Fruit fly (Drosophila melanogaster) whole organism, embryonic: ENCODE data around the gene dgt1.

Source experiments
- ATbp ChIP-seq: fragments of 200-800 bp; sonication (Bioruptor generic); optimal IDR thresholded peaks from 2 replicates; lab custom pipeline; 2017; ENCODE audit warnings: missing biosample characterization, mild to moderate bottlenecking, missing genetic modification characterization, missing genetic modification reagents
- Antp ChIP-seq: fragments of 200-800 bp; sonication (Bioruptor generic); optimal IDR thresholded peaks from 3 replicates; lab custom pipeline; 2016; ENCODE audit warnings: missing biosample characterization, missing genetic modification characterization
- Atf6 ChIP-seq: fragments of 200-800 bp; sonication (Bioruptor generic); IDR thresholded peaks from 2 replicates; pipeline ENCODE4 v1.3.6; 2022; ENCODE audit warnings: missing biosample characterization, missing genetic modification characterization
- Awh ChIP-seq: fragments of 200-800 bp; sonication (Bioruptor generic); IDR thresholded peaks from 2 replicates; pipeline ENCODE4, ENCODE4 v1.3.6; 2022; ENCODE audit warnings: missing biosample characterization, missing genetic modification characterization
- CG1024 ChIP-seq: fragments of 200-800 bp; sonication (Bioruptor generic); IDR thresholded peaks from 2 replicates; pipeline ENCODE4 v1.3.6; 2022; ENCODE audit warnings: missing biosample characterization, missing genetic modification characterization
- CG12219 ChIP-seq: fragments of 200-800 bp; sonication (Bioruptor generic); optimal IDR thresholded peaks from 3 replicates; lab custom pipeline; 2018; ENCODE audit warnings: missing biosample characterization, mild to moderate bottlenecking, missing genetic modification characterization
- CG1233 ChIP-seq: fragments of 200-800 bp; sonication (Bioruptor generic); optimal IDR thresholded peaks from 4 replicates; lab custom pipeline; 2018; ENCODE audit warnings: missing biosample characterization, mild to moderate bottlenecking, missing genetic modification characterization
- CG13287 ChIP-seq: fragments of 200-800 bp; sonication (Bioruptor generic); IDR thresholded peaks from 2 replicates; pipeline ENCODE4 v1.3.6; 2022; ENCODE audit warnings: missing biosample characterization, missing genetic modification characterization; ENCODE audit not compliant: partially characterized antibody
- CG14667 ChIP-seq: fragments of 200-800 bp; sonication (Bioruptor generic); IDR thresholded peaks from 2 replicates; pipeline ENCODE4 v1.3.6; 2022; ENCODE audit warnings: missing biosample characterization, missing genetic modification characterization
- CG17359 ChIP-seq: fragments of 200-800 bp; sonication (Bioruptor generic); optimal IDR thresholded peaks from 3 replicates; lab custom pipeline; 2018; ENCODE audit warnings: missing biosample characterization, mild to moderate bottlenecking, missing genetic modification characterization, moderate library complexity
- CG17361 ChIP-seq: fragments of 200-800 bp; sonication (Bioruptor generic); IDR thresholded peaks from 3 replicates; pipeline ENCODE4 v1.3.6; 2022; ENCODE audit warnings: missing biosample characterization, missing genetic modification characterization
- CG18011 ChIP-seq: fragments of 200-800 bp; sonication (Bioruptor generic); optimal IDR thresholded peaks from 2 replicates; lab custom pipeline; 2017; ENCODE audit warnings: missing biosample characterization, missing genetic modification characterization, mild to moderate bottlenecking, moderate library complexity, missing genotype
- CG30431 ChIP-seq: fragments of 200-800 bp; sonication (Bioruptor generic); optimal IDR thresholded peaks from 2 replicates; lab custom pipeline; 2017; ENCODE audit warnings: missing biosample characterization, missing genetic modification characterization
- CG3726 ChIP-seq: fragments of 200-800 bp; sonication (Bioruptor generic); IDR thresholded peaks from 3 replicates; pipeline ENCODE4, ENCODE4 v1.3.6; 2022; ENCODE audit warnings: missing biosample characterization, missing genetic modification characterization
- CG4282 ChIP-seq: fragments of 200-800 bp; sonication (Bioruptor generic); optimal IDR thresholded peaks from 2 replicates; lab custom pipeline; 2016; ENCODE audit warnings: missing biosample characterization, missing genetic modification characterization
- CG4820 ChIP-seq: fragments of 200-800 bp; sonication (Bioruptor generic); optimal IDR thresholded peaks from 3 replicates; lab custom pipeline; 2016; ENCODE audit warnings: missing biosample characterization, missing genetic modification characterization
- CG7786 ChIP-seq: fragments of 200-800 bp; sonication (Bioruptor generic); optimal IDR thresholded peaks from 2 replicates; lab custom pipeline; 2016; ENCODE audit warnings: missing biosample characterization, missing genetic modification characterization
- CG7839 ChIP-seq: fragments of 200-800 bp; sonication (Bioruptor generic); optimal IDR thresholded peaks from 3 replicates; lab custom pipeline; 2018; ENCODE audit warnings: missing biosample characterization, mild to moderate bottlenecking, missing genetic modification characterization, moderate library complexity
- CG9797 ChIP-seq: fragments of 200-800 bp; sonication (Bioruptor generic); optimal IDR thresholded peaks from 3 replicates; lab custom pipeline; 2018; ENCODE audit warnings: missing biosample characterization, mild to moderate bottlenecking, missing genetic modification characterization
- Dek ChIP-seq: fragments of 200-800 bp; sonication (Bioruptor generic); optimal IDR thresholded peaks from 3 replicates; lab custom pipeline; 2019; ENCODE audit warnings: missing biosample characterization, mild to moderate bottlenecking, missing genetic modification characterization, moderate library complexity
- Elba2 ChIP-seq: fragments of 200-800 bp; sonication (Bioruptor generic); optimal IDR thresholded peaks from 3 replicates; lab custom pipeline; 2016; ENCODE audit warnings: missing biosample characterization, missing genetic modification characterization
- HLH4C ChIP-seq: fragments of 200-800 bp; sonication (Bioruptor generic); IDR thresholded peaks from 3 replicates; pipeline ENCODE4 v1.3.6; 2022; ENCODE audit warnings: missing biosample characterization, missing genetic modification characterization; ENCODE audit not compliant: partially characterized antibody
- HmgD ChIP-seq: fragments of 200-800 bp; sonication (Bioruptor generic); optimal IDR thresholded peaks from 3 replicates; lab custom pipeline; 2016; ENCODE audit warnings: missing biosample characterization, missing genetic modification characterization
- Hr39 ChIP-seq: fragments of >200 bp; optimal IDR thresholded peaks from 2 replicates; lab custom pipeline; 2017
- Jarid2 ChIP-seq: fragments of 200-800 bp; sonication (Bioruptor generic); optimal IDR thresholded peaks from 3 replicates; lab custom pipeline; 2017; ENCODE audit warnings: mild to moderate bottlenecking, missing biosample characterization, missing genetic modification reagents, missing genetic modification characterization
- Kr ChIP-seq: fragments of 200-800 bp; sonication (Bioruptor generic); optimal IDR thresholded peaks from 2 replicates; lab custom pipeline; 2017; ENCODE audit warnings: missing biosample characterization, mild to moderate bottlenecking, missing genetic modification characterization
- MESR4 ChIP-seq: fragments of 200-800 bp; sonication (Bioruptor generic); optimal IDR thresholded peaks from 2 replicates; lab custom pipeline; 2018; ENCODE audit warnings: missing biosample characterization, mild to moderate bottlenecking, missing genetic modification characterization, moderate library complexity
- NfI ChIP-seq: fragments of 200-800 bp; sonication (Bioruptor generic); optimal IDR thresholded peaks from 3 replicates; lab custom pipeline; 2018; ENCODE audit warnings: missing biosample characterization, mild to moderate bottlenecking, missing genetic modification characterization, moderate library complexity
- ab ChIP-seq: fragments of 200-800 bp; sonication (Bioruptor generic); optimal IDR thresholded peaks from 2 replicates; lab custom pipeline; 2016; ENCODE audit warnings: missing biosample characterization, missing genetic modification characterization
- ato ChIP-seq: fragments of 200-800 bp; sonication (Bioruptor generic); IDR thresholded peaks from 2 replicates; pipeline ENCODE4 v1.3.6; 2022; ENCODE audit warnings: missing biosample characterization, missing genetic modification characterization; ENCODE audit not compliant: partially characterized antibody
- bsh ChIP-seq, 2 experiments: fragments of 200-800 bp; sonication (Bioruptor generic); optimal IDR thresholded peaks; 2 replicates each; lab custom pipeline; 2017 to 2018; ENCODE audit warnings: mild to moderate bottlenecking in 2 of 2, missing biosample characterization in 2 of 2, missing genetic modification characterization in 2 of 2, moderate library complexity in 1 of 2
- dpn ChIP-seq, 2 experiments: fragments of 200-800 bp; sonication (Bioruptor generic); optimal IDR thresholded peaks; 3 replicates each; lab custom pipeline; 2016; ENCODE audit warnings: missing biosample characterization in 2 of 2, missing genetic modification characterization in 2 of 2
- exex ChIP-seq: fragments of 200-800 bp; sonication (Bioruptor generic); optimal IDR thresholded peaks from 4 replicates; lab custom pipeline; 2018; ENCODE audit warnings: missing biosample characterization, mild to moderate bottlenecking, missing genetic modification characterization, moderate library complexity
- fd3F ChIP-seq: fragments of 200-800 bp; sonication (Bioruptor generic); optimal IDR thresholded peaks from 2 replicates; lab custom pipeline; 2018; ENCODE audit warnings: missing biosample characterization, mild to moderate bottlenecking, missing genetic modification characterization, moderate library complexity
- gcm2 ChIP-seq: fragments of 200-800 bp; sonication (Bioruptor generic); optimal IDR thresholded peaks from 2 replicates; lab custom pipeline; 2016; ENCODE audit warnings: missing biosample characterization, missing genetic modification characterization
- gem ChIP-seq: fragments of 200-800 bp; sonication (Bioruptor generic); optimal IDR thresholded peaks from 2 replicates; lab custom pipeline; 2019; ENCODE audit warnings: missing biosample characterization, mild to moderate bottlenecking, missing genetic modification characterization, moderate library complexity
- jumu ChIP-seq: fragments of 200-800 bp; sonication (Bioruptor generic); optimal IDR thresholded peaks from 3 replicates; lab custom pipeline; 2016; ENCODE audit warnings: missing biosample characterization, missing genetic modification characterization
- lilli ChIP-seq: fragments of 200-800 bp; sonication (Bioruptor generic); optimal IDR thresholded peaks from 3 replicates; lab custom pipeline; 2016; ENCODE audit warnings: missing biosample characterization, missing genetic modification characterization
- maf-S ChIP-seq: fragments of 200-800 bp; sonication (Bioruptor generic); optimal IDR thresholded peaks from 2 replicates; lab custom pipeline; 2016; ENCODE audit warnings: missing biosample characterization, missing genetic modification characterization
- oc ChIP-seq: fragments of 200-800 bp; sonication (Bioruptor generic); optimal IDR thresholded peaks from 2 replicates; lab custom pipeline; 2018; ENCODE audit warnings: missing biosample characterization, mild to moderate bottlenecking, missing genetic modification characterization, moderate library complexity
- pnt ChIP-seq: fragments of 200-800 bp; sonication (Bioruptor generic); optimal IDR thresholded peaks from 3 replicates; lab custom pipeline; 2016; ENCODE audit warnings: missing biosample characterization, missing genetic modification characterization
- psq ChIP-seq: fragments of 200-800 bp; sonication (Bioruptor generic); optimal IDR thresholded peaks from 2 replicates; lab custom pipeline; 2017; ENCODE audit warnings: missing biosample characterization, missing genetic modification characterization
- sd ChIP-seq: fragments of 200-800 bp; sonication (Bioruptor generic); optimal IDR thresholded peaks from 3 replicates; lab custom pipeline; 2018; ENCODE audit warnings: missing biosample characterization, mild to moderate bottlenecking, missing genetic modification characterization, moderate library complexity
- stwl ChIP-seq: fragments of 200-800 bp; sonication (Bioruptor generic); optimal IDR thresholded peaks from 3 replicates; lab custom pipeline; 2018; ENCODE audit warnings: missing biosample characterization, mild to moderate bottlenecking, missing genetic modification characterization, moderate library complexity
- tio ChIP-seq: fragments of 200-800 bp; sonication (Bioruptor generic); optimal IDR thresholded peaks from 2 replicates; lab custom pipeline; 2017; ENCODE audit warnings: missing biosample characterization, missing genetic modification characterization, inconsistent platforms
- ttk ChIP-seq: fragments of 200-800 bp; sonication (Bioruptor generic); IDR thresholded peaks from 2 replicates; pipeline ENCODE4 v2.1.2; 2022; ENCODE audit warnings: missing biosample characterization, missing genetic modification characterization
- wor ChIP-seq: fragments of 200-800 bp; sonication (Bioruptor generic); IDR thresholded peaks from 2 replicates; pipeline ENCODE4 v1.3.6; 2022; ENCODE audit warnings: missing biosample characterization, missing genetic modification characterization
- zen ChIP-seq: fragments of 200-800 bp; sonication (Bioruptor generic); optimal IDR thresholded peaks from 3 replicates; lab custom pipeline; 2018; ENCODE audit warnings: missing biosample characterization, mild to moderate bottlenecking, missing genetic modification characterization, moderate library complexity
- zen2 ChIP-seq: fragments of 200-800 bp; sonication (Bioruptor generic); IDR thresholded peaks from 3 replicates; pipeline ENCODE4 v1.3.6; 2022; ENCODE audit warnings: missing biosample characterization, missing genetic modification characterization; ENCODE audit not compliant: partially characterized antibody
- zfh2 ChIP-seq: fragments of 200-800 bp; sonication (Bioruptor generic); optimal IDR thresholded peaks from 2 replicates; lab custom pipeline; 2016; ENCODE audit warnings: missing biosample characterization, missing genetic modification characterization

The dgt1 gene

dm6 chr3R:29868676-29869349 lies 11.5 kb upstream of the dgt1 start, which contains the start of gene Zip99C (continued):
- TF ChIP-seq CG18011 (GFP tag; lab: Kevin White, UChicago) (no peak), lilli (peak; percentile 66), Antp (GFP tag; lab: Kevin White, UChicago) (no peak), wor (GFP tag; lab: Robert Waterston, UW) (no peak), Awh (GFP tag; lab: Robert Waterston, UW) (no peak), MESR4 (GFP tag; lab: Kevin White, UChicago) (peak; percentile 35), CG1024 (GFP tag; lab: Robert Waterston, UW) (no peak), bsh (GFP tag; optimal IDR thresholded peaks at IDR 0.05; lab: Kevin White, UChicago) (no peak), CG14667 (GFP tag; lab: Robert Waterston, UW) (no peak), CG17359 (tag; lab: Kevin White, UChicago) (no peak), gcm2 (GFP tag; lab: Kevin White, UChicago) (no peak), oc (tag; lab: Kevin White, UChicago) (no peak), ATbp (no peak), Jarid2 (no peak), jumu (GFP tag; lab: Kevin White, UChicago) (no peak), stwl (tag; lab: Kevin White, UChicago) (peak; percentile 61), CG1233 (GFP tag; lab: Kevin White, UChicago) (no peak), Dek (tag; lab: Kevin White, UChicago) (no peak), ttk (GFP tag; lab: Robert Waterston, UW) (no peak), ato (peak; percentile 55), psq (GFP tag; lab: Kevin White, UChicago) (no peak), exex (peak; percentile 58), HmgD (GFP tag; lab: Kevin White, UChicago) (no peak), Kr (GFP tag; lab: Kevin White, UChicago) (no peak), pnt (GFP tag; lab: Kevin White, UChicago) (no peak), CG12219 (GFP tag; lab: Kevin White, UChicago) (no peak), CG13287 (GFP tag; lab: Robert Waterston, UW) (peak; percentile 94), maf-S (GFP tag; lab: Kevin White, UChicago) (no peak), Atf6 (GFP tag; lab: Robert Waterston, UW) (0 out of 2 replicates have a peak, but pooled peaks have one; percentile 11), CG9797 (peak; percentile 59), zen2 (GFP tag; lab: Robert Waterston, UW) (peak; percentile 66; the same call in 1 of the 3 replicates), CG3726 (GFP tag; lab: Robert Waterston, UW) (no peak), zen (tag; lab: Kevin White, UChicago) (peak; percentile 44), Elba2 (GFP tag; lab: Kevin White, UChicago) (no peak), ab (GFP tag; lab: Kevin White, UChicago) (no peak), gem (tag; lab: Kevin White, UChicago) (peak; percentile 53), sd (tag; lab: Kevin White, UChicago) (peak; percentile 89), CG17361 (GFP tag; lab: Robert Waterston, UW) (peak; percentile 56; the same call in 1 of the 3 replicates), CG7839 (tag; lab: Kevin White, UChicago) (peak; percentile 11), fd3F (no peak), dpn (GFP tag; optimal IDR thresholded peaks at IDR 0.05; lab: Kevin White, UChicago) (peak; percentile 46 to 52), CG4820 (GFP tag; lab: Kevin White, UChicago) (no peak), Hr39 (lab: Kevin White, UChicago) (no peak), HLH4C (peak; percentile 84), CG4282 (no peak), tio (GFP tag; lab: Kevin White, UChicago) (no peak), zfh2 (GFP tag; lab: Kevin White, UChicago) (peak; percentile 41), CG30431 (no peak), CG7786 (GFP tag; lab: Kevin White, UChicago) (no peak), NfI (GFP tag; lab: Kevin White, UChicago) (no peak)
